Worm (Caenorhabditis elegans): ENCODE measurements around the gene F47C12.7.

DNA sequence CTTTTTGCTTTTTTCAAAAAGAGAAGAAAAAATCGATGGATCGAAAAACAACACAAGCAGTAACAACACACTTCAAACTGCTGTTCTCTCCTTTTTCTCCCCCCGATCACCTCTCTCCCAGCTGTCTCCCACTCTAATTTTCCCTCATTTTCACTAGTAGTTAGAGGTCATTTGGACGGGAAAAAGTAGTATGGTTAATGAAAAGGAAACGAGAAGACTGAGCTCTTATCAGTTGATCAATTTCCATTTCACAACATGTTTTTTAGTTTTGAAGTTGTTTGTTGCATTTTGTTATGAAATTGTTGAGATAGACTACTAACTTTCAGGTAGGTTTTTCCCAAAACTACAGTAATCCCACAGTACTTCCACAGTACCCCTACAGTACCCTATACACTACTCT, 13.2 kb upstream of the F47C12.7 start:
- TF ChIP-seq F13C5.2 (tag; optimal IDR thresholded peaks at IDR 0.05) (no peak), flt-1 (GFP tag; IDR thresholded peaks at IDR 0.05) (no peak), B0310.2 (tag; optimal IDR thresholded peaks at IDR 0.05) (no peak), tbx-11 (GFP tag; IDR thresholded peaks at IDR 0.05) (no peak), scrt-1 (GFP tag; IDR thresholded peaks at IDR 0.05) (no peak), ets-7 (tag; optimal IDR thresholded peaks at IDR 0.05) (no peak), hmbx-1 (tag; optimal IDR thresholded peaks at IDR 0.05) (no peak), tbx-37 (GFP tag; conservative IDR thresholded peaks at IDR 0.05) (no peak), ama-1 (optimal IDR thresholded peaks at IDR 0.05) (no peak), hmg-4 (GFP tag; optimal IDR thresholded peaks at IDR 0.05) (no peak), ceh-36 (tag; optimal IDR thresholded peaks at IDR 0.05) (no peak)

Data from whole organism, early embryonic.